Fruit fly (Drosophila melanogaster): ENCODE data around the gene crim.

The crim gene

dm6 chr3L:11721498-11721946, 10.3 kb upstream of the crim start (continued):
- TF ChIP-seq esg (GFP tag; conservative IDR thresholded peaks at IDR 0.05) = no peak
- TF ChIP-seq CG6272 (GFP tag; IDR thresholded peaks at IDR 0.05) = no peak
- TF ChIP-seq CG7928 (GFP tag; optimal IDR thresholded peaks at IDR 0.05) = no peak
- no peak for TF ChIP-seq danr (GFP tag; IDR thresholded peaks at IDR 0.05)
- no peak for TF ChIP-seq jigr1 (GFP tag; IDR thresholded peaks at IDR 0.05)
- no peak for TF ChIP-seq bab2 (GFP tag; optimal IDR thresholded peaks at IDR 0.05)
- no peak for TF ChIP-seq H2.0 (GFP tag; IDR thresholded peaks at IDR 0.05)
- TF ChIP-seq CG30431 (GFP tag; optimal IDR thresholded peaks at IDR 0.05) = no peak
- TF ChIP-seq CG10959 (GFP tag; IDR thresholded peaks at IDR 0.05) = no peak
- TF ChIP-seq Gug (GFP tag; IDR thresholded peaks at IDR 0.05) = no peak
- no peak for TF ChIP-seq CG5953 (GFP tag; IDR thresholded peaks at IDR 0.05)
- peak; percentile 22 for TF ChIP-seq CG2712 (tag; optimal IDR thresholded peaks at IDR 0.05)
- TF ChIP-seq CG31441 (GFP tag; IDR thresholded peaks at IDR 0.05) = no peak
- peak; percentile 54 for TF ChIP-seq CG2120 (GFP tag; optimal IDR thresholded peaks at IDR 0.05)
- TF ChIP-seq CG32767 (GFP tag; IDR thresholded peaks at IDR 0.05) = 0 out of 2 replicates have a peak, but pooled peaks have one; percentile 8
- peak; percentile 19 for TF ChIP-seq lilli (GFP tag; optimal IDR thresholded peaks at IDR 0.05)
- no peak for TF ChIP-seq Bgb (GFP tag; IDR thresholded peaks at IDR 0.05; ENCODE audit: partially characterized antibody)
- no peak for TF ChIP-seq D19A (tag; optimal IDR thresholded peaks at IDR 0.05)
- peak; percentile 20 for TF ChIP-seq CG3281 (GFP tag; optimal IDR thresholded peaks at IDR 0.05)
- no peak for TF ChIP-seq CG12071 (GFP tag; optimal IDR thresholded peaks at IDR 0.05)
- peak; percentile 96 for TF ChIP-seq CG7987 (GFP tag; optimal IDR thresholded peaks at IDR 0.05)
- TF ChIP-seq emc (GFP tag; optimal IDR thresholded peaks at IDR 0.05) = no peak
- TF ChIP-seq Hr39 (optimal IDR thresholded peaks at IDR 0.05) = no peak
- no peak for TF ChIP-seq salm (tag; optimal IDR thresholded peaks at IDR 0.05)
- no peak for TF ChIP-seq Jarid2 (GFP tag; optimal IDR thresholded peaks at IDR 0.05)
- no peak for TF ChIP-seq Mes4 (GFP tag; optimal IDR thresholded peaks at IDR 0.05)
- TF ChIP-seq CG13894 (tag; optimal IDR thresholded peaks at IDR 0.05) = no peak
- peak; percentile 48 for TF ChIP-seq CG4730 (GFP tag; IDR thresholded peaks at IDR 0.05)
- TF ChIP-seq Pdp1 (GFP tag; optimal IDR thresholded peaks at IDR 0.05) = no peak
- no peak for TF ChIP-seq CG8388 (GFP tag; optimal IDR thresholded peaks at IDR 0.05)
- TF ChIP-seq CG18599 (GFP tag; optimal IDR thresholded peaks at IDR 0.05) = peak; percentile 42
- TF ChIP-seq D19B (GFP tag; optimal IDR thresholded peaks at IDR 0.05) = no peak
- TF ChIP-seq dpn (GFP tag; optimal IDR thresholded peaks at IDR 0.05) = no peak
- TF ChIP-seq odd (GFP tag; optimal IDR thresholded peaks at IDR 0.05) = no peak
- no peak for TF ChIP-seq CG6765 (GFP tag; optimal IDR thresholded peaks at IDR 0.05)
- TF ChIP-seq pan (optimal IDR thresholded peaks at IDR 0.05) = no peak
- no peak for TF ChIP-seq pan (GFP tag; optimal IDR thresholded peaks at IDR 0.05 in 1 of 2, IDR thresholded peaks at IDR 0.05 in 1 of 2)
- TF ChIP-seq row (GFP tag; IDR thresholded peaks at IDR 0.05) = peak; percentile 82
- no peak for TF ChIP-seq ci (GFP tag; IDR thresholded peaks at IDR 0.05)
- TF ChIP-seq CG42726 (GFP tag; IDR thresholded peaks at IDR 0.05; ENCODE audit: partially characterized antibody) = no peak
- TF ChIP-seq CG4617 (GFP tag; optimal IDR thresholded peaks at IDR 0.05; ENCODE audit: borderline replicate concordance) = no peak
- no peak; the same call in 1 of the 2 replicates for TF ChIP-seq sisA (GFP tag; IDR thresholded peaks at IDR 0.05)
- peak; percentile 26; the same call in 1 of the 3 replicates for TF ChIP-seq Aef1 (GFP tag; IDR thresholded peaks at IDR 0.05)
- TF ChIP-seq zen2 (GFP tag; IDR thresholded peaks at IDR 0.05; ENCODE audit: partially characterized antibody) = no peak
- no peak for TF ChIP-seq CG15479 (GFP tag; optimal IDR thresholded peaks at IDR 0.05)
- TF ChIP-seq disco-r (GFP tag; optimal IDR thresholded peaks at IDR 0.05) = no peak
- TF ChIP-seq CG4854 (GFP tag; optimal IDR thresholded peaks at IDR 0.05) = no peak
- TF ChIP-seq lbe (GFP tag; optimal IDR thresholded peaks at IDR 0.05) = no peak
- no peak for TF ChIP-seq CG18619 (GFP tag; optimal IDR thresholded peaks at IDR 0.05)
- TF ChIP-seq rib (GFP tag; IDR thresholded peaks at IDR 0.05) = no peak
- TF ChIP-seq CG14050 (GFP tag; IDR thresholded peaks at IDR 0.05) = peak; percentile 25; the same call in 1 of the 3 replicates
- peak; percentile 9 for TF ChIP-seq luna (GFP tag; optimal IDR thresholded peaks at IDR 0.05)

All from whole organism, embryonic.